Worm (Caenorhabditis elegans): ENCODE results near the gene F01D4.5.

Gene F01D4.5

ce11 chrIV:10461767-10462166, 21.7 kb downstream of the F01D4.5 start, which contains the start of gene mec-3:
Gene mec-3 (minus strand): TSS chrIV:10461867.
- TF ChIP-seq fkh-8 (tag; optimal IDR thresholded peaks at IDR 0.05) (no peak), unc-86 (tag; optimal IDR thresholded peaks at IDR 0.05) (peak; percentile 43), alr-1 (tag; optimal IDR thresholded peaks at IDR 0.05; ENCODE audit: borderline replicate concordance) (no peak)

- no peak for TF ChIP-seq C16A3.4 (tag; optimal IDR thresholded peaks at IDR 0.05)
- TF ChIP-seq pqm-1 (tag; optimal IDR thresholded peaks at IDR 0.05), result no peak
- no peak for TF ChIP-seq ces-1 (GFP tag; optimal IDR thresholded peaks at IDR 0.05)
Measured at ce11 chrIV:10457137-10457536, 26.3 kb downstream of the F01D4.5 start, which contains the start of gene srb-17. Gene srb-17 (minus strand): TSS chrIV:10457237.

ce11 chrIV:10453001-10453400, 30.5 kb downstream of the F01D4.5 start, which contains the start of gene F01D4.8:
Gene F01D4.8 (minus strand): TSS chrIV:10453101.
- TF ChIP-seq ceh-88 (GFP tag; IDR thresholded peaks at IDR 0.05) (no peak), swsn-7 (tag; optimal IDR thresholded peaks at IDR 0.05) (no peak), lin-35 (GFP tag; optimal IDR thresholded peaks at IDR 0.05) (no peak)

- TF ChIP-seq fkh-10 (GFP tag; optimal IDR thresholded peaks at IDR 0.05) (no peak), dsc-1 (tag; optimal IDR thresholded peaks at IDR 0.05) (peak; percentile 42), irx-1 (tag; optimal IDR thresholded peaks at IDR 0.05) (no peak), nhr-20 (tag; optimal IDR thresholded peaks at IDR 0.05) (no peak)
Measured at ce11 chrIV:10449799-10450198, 33.7 kb downstream of the F01D4.5 start, which contains the start of gene F13B12.4. Gene F13B12.4 (minus strand): TSS chrIV:10449899.

- no peak for TF ChIP-seq C04F5.9 (tag; optimal IDR thresholded peaks at IDR 0.05)
- no peak for TF ChIP-seq lin-13 (GFP tag; optimal IDR thresholded peaks at IDR 0.05)
- TF ChIP-seq efl-1 (optimal IDR thresholded peaks at IDR 0.05), result no peak
- no peak for TF ChIP-seq efl-1 (GFP tag; optimal IDR thresholded peaks at IDR 0.05 in 1 of 2)
- TF ChIP-seq grh-1 (GFP tag; IDR thresholded peaks at IDR 0.05), result no peak
Measured at ce11 chrIV:10443510-10443909, 39.9 kb downstream of the F01D4.5 start, which contains the start of gene F13B12.7. Gene F13B12.7 (plus strand): TSS chrIV:10443810.

- TF ChIP-seq efl-1 (optimal IDR thresholded peaks at IDR 0.05) (no peak), efl-1 (GFP tag; optimal IDR thresholded peaks at IDR 0.05 in 1 of 2) (peak in 1 of 2 experiments; percentile 71), nhr-84 (tag; optimal IDR thresholded peaks at IDR 0.05) (no peak)
Measured at ce11 chrIV:10442904-10443303, 40.6 kb downstream of the F01D4.5 start.

ce11 chrIV:10438901-10439300, 44.6 kb downstream of the F01D4.5 start, which contains the start of gene F13B12.3:
Gene F13B12.3 (plus strand): TSS chrIV:10439123.
- no peak for TF ChIP-seq mab-9 (GFP tag; IDR thresholded peaks at IDR 0.05)
- TF ChIP-seq lin-14 (GFP tag; optimal IDR thresholded peaks at IDR 0.05), result peak; percentile 1
- peak; percentile 53 for TF ChIP-seq pqm-1 (tag; optimal IDR thresholded peaks at IDR 0.05)
- peak; percentile 62 for TF ChIP-seq elt-2 (tag; optimal IDR thresholded peaks at IDR 0.05)

ce11 chrIV:10437114-10437513, 46.3 kb downstream of the F01D4.5 start:
- no peak for TF ChIP-seq lsy-2 (tag; optimal IDR thresholded peaks at IDR 0.05)
- no peak for TF ChIP-seq F16B12.6 (tag; optimal IDR thresholded peaks at IDR 0.05)
- no peak for TF ChIP-seq ceh-82 (tag; optimal IDR thresholded peaks at IDR 0.05)
- no peak for TF ChIP-seq lin-15B (tag; optimal IDR thresholded peaks at IDR 0.05)
- TF ChIP-seq pag-3 (tag; optimal IDR thresholded peaks at IDR 0.05; ENCODE audit: borderline replicate concordance, insufficient read depth), result no peak
- no peak for TF ChIP-seq nhr-20 (tag; optimal IDR thresholded peaks at IDR 0.05)
- TF ChIP-seq ceh-8 (GFP tag; optimal IDR thresholded peaks at IDR 0.05), result peak; percentile 92
- TF ChIP-seq swsn-7 (tag; optimal IDR thresholded peaks at IDR 0.05), result no peak
- peak; percentile 44 for TF ChIP-seq nhr-71 (tag; optimal IDR thresholded peaks at IDR 0.05)
- no peak for TF ChIP-seq mep-1 (tag; optimal IDR thresholded peaks at IDR 0.05)
